Fruit fly (Drosophila melanogaster) whole organism, embryonic: ENCODE measurements around the gene yrt.

Source experiments
- Awh ChIP-seq: fragments of 200-800 bp; sonication (Bioruptor generic); IDR thresholded peaks from 2 replicates; pipeline ENCODE4, ENCODE4 v1.3.6; 2022; ENCODE audit warnings: missing biosample characterization, missing genetic modification characterization
- Bteb2 ChIP-seq: fragments of 200-800 bp; sonication (Bioruptor generic); optimal IDR thresholded peaks from 2 replicates; lab custom pipeline; 2016; ENCODE audit warnings: missing biosample characterization, missing genetic modification characterization
- CG11247 ChIP-seq: fragments of 200-800 bp; sonication (Bioruptor generic); IDR thresholded peaks from 2 replicates; pipeline ENCODE4 v1.3.6; 2022; ENCODE audit warnings: missing biosample characterization, missing genetic modification characterization
- CG12071 ChIP-seq: fragments of 200-800 bp; sonication (Bioruptor generic); optimal IDR thresholded peaks from 3 replicates; lab custom pipeline; 2018; ENCODE audit warnings: missing biosample characterization, mild to moderate bottlenecking, missing genetic modification characterization
- CG12299 ChIP-seq: fragments of 200-800 bp; sonication (Bioruptor generic); optimal IDR thresholded peaks from 2 replicates; lab custom pipeline; 2018; ENCODE audit warnings: missing biosample characterization, mild to moderate bottlenecking, missing genetic modification characterization
- CG12769 ChIP-seq: fragments of 200-800 bp; sonication (Bioruptor generic); optimal IDR thresholded peaks from 2 replicates; lab custom pipeline; 2019; ENCODE audit warnings: missing biosample characterization, mild to moderate bottlenecking, missing genetic modification characterization, moderate library complexity
- CG13775 ChIP-seq: fragments of 200-800 bp; sonication (Bioruptor generic); optimal IDR thresholded peaks from 3 replicates; lab custom pipeline; 2017; ENCODE audit warnings: missing biosample characterization, mild to moderate bottlenecking, missing genetic modification characterization
- CG14050 ChIP-seq: fragments of 200-800 bp; sonication (Bioruptor generic); IDR thresholded peaks from 3 replicates; pipeline ENCODE4 v1.3.6; 2022; ENCODE audit warnings: missing biosample characterization, missing genetic modification characterization
- CG17328 ChIP-seq: fragments of 200-800 bp; sonication (Bioruptor generic); IDR thresholded peaks from 2 replicates; pipeline ENCODE4 v1.3.6; 2022; ENCODE audit warnings: missing biosample characterization, missing genetic modification characterization
- CG1832 ChIP-seq: fragments of 200-800 bp; sonication (Bioruptor generic); optimal IDR thresholded peaks from 2 replicates; lab custom pipeline; 2017; ENCODE audit warnings: missing biosample characterization, mild to moderate bottlenecking, missing genetic modification characterization, inconsistent platforms
- CG2678 ChIP-seq: fragments of 200-800 bp; sonication (Bioruptor generic); optimal IDR thresholded peaks from 3 replicates; lab custom pipeline; 2019; ENCODE audit warnings: missing biosample characterization, mild to moderate bottlenecking, missing genetic modification characterization, moderate library complexity
- CG31441 ChIP-seq: fragments of 200-800 bp; sonication (Bioruptor generic); IDR thresholded peaks from 2 replicates; pipeline ENCODE4 v1.3.6; 2022; ENCODE audit warnings: missing biosample characterization, missing genetic modification characterization
- CG3163 ChIP-seq: fragments of 200-800 bp; sonication (Bioruptor generic); optimal IDR thresholded peaks from 3 replicates; lab custom pipeline; 2016; ENCODE audit warnings: missing biosample characterization, missing genetic modification characterization
- CG32772 ChIP-seq: fragments of 200-800 bp; sonication (Bioruptor generic); IDR thresholded peaks from 2 replicates; pipeline ENCODE4 v1.3.6; 2022; ENCODE audit warnings: missing biosample characterization, missing genetic modification characterization
- CG3995 ChIP-seq: fragments of 200-800 bp; sonication (Bioruptor generic); optimal IDR thresholded peaks from 3 replicates; lab custom pipeline; 2016; ENCODE audit warnings: missing biosample characterization, missing genetic modification characterization
- CG5953 ChIP-seq: fragments of 200-800 bp; sonication (Bioruptor generic); IDR thresholded peaks from 2 replicates; pipeline ENCODE4 v1.3.6; 2022; ENCODE audit warnings: missing biosample characterization, missing genetic modification characterization
- CG9437 ChIP-seq: fragments of 200-800 bp; sonication (Bioruptor generic); optimal IDR thresholded peaks from 2 replicates; lab custom pipeline; 2018; ENCODE audit warnings: missing biosample characterization, mild to moderate bottlenecking, missing genetic modification characterization
- Chrac-16 ChIP-seq: fragments of 200-800 bp; sonication (Bioruptor generic); optimal IDR thresholded peaks from 3 replicates; lab custom pipeline; 2016; ENCODE audit warnings: missing biosample characterization, missing genetic modification characterization
- Dip2 ChIP-seq: fragments of 200-800 bp; sonication (Bioruptor generic); IDR thresholded peaks from 2 replicates; pipeline ENCODE4 v1.3.6; 2022; ENCODE audit warnings: missing biosample characterization, missing genetic modification characterization
- Dll ChIP-seq: fragments of 200-800 bp; sonication (Bioruptor generic); IDR thresholded peaks from 4 replicates; pipeline ENCODE4 v1.3.6; 2022; ENCODE audit warnings: missing biosample characterization, missing genetic modification characterization; ENCODE audit not compliant: partially characterized antibody
- E2f2 ChIP-seq: fragments of 200-800 bp; sonication (Bioruptor generic); IDR thresholded peaks from 2 replicates; pipeline ENCODE4 v1.3.6; 2022; ENCODE audit warnings: missing biosample characterization, missing genetic modification characterization
- HmgD ChIP-seq: fragments of 200-800 bp; sonication (Bioruptor generic); optimal IDR thresholded peaks from 3 replicates; lab custom pipeline; 2016; ENCODE audit warnings: missing biosample characterization, missing genetic modification characterization
- Jarid2 ChIP-seq: fragments of 200-800 bp; sonication (Bioruptor generic); optimal IDR thresholded peaks from 3 replicates; lab custom pipeline; 2017; ENCODE audit warnings: mild to moderate bottlenecking, missing biosample characterization, missing genetic modification reagents, missing genetic modification characterization
- Kr ChIP-seq: fragments of 200-800 bp; sonication (Bioruptor generic); optimal IDR thresholded peaks from 2 replicates; lab custom pipeline; 2017; ENCODE audit warnings: missing biosample characterization, mild to moderate bottlenecking, missing genetic modification characterization
- Pdp1 ChIP-seq, 2 experiments: fragments of 200-800 bp; sonication (Bioruptor generic); optimal IDR thresholded peaks; 3 replicates each; lab custom pipeline; 2016; ENCODE audit warnings: missing biosample characterization in 2 of 2, missing genetic modification characterization in 2 of 2, mild to moderate bottlenecking in 1 of 2, moderate library complexity in 1 of 2
- Scr ChIP-seq: fragments of 200-800 bp; sonication (Bioruptor generic); IDR thresholded peaks from 2 replicates; pipeline ENCODE4 v1.3.6; 2022; ENCODE audit warnings: missing biosample characterization, missing genetic modification characterization; ENCODE audit not compliant: partially characterized antibody
- Sox100B ChIP-seq: fragments of 200-800 bp; sonication (Bioruptor generic); optimal IDR thresholded peaks from 3 replicates; lab custom pipeline; 2018; ENCODE audit warnings: missing biosample characterization, mild to moderate bottlenecking, missing genetic modification characterization
- Tbp ChIP-seq: fragments of >200 bp; optimal IDR thresholded peaks from 2 replicates; lab custom pipeline; 2018; ENCODE audit warnings: missing biosample characterization, missing genetic modification characterization
- Trl ChIP-seq, 3 experiments: fragments of >200 bp in 2 of 3; fragments of 200-800 bp in 1 of 3; sonication (Bioruptor generic) in 1 of 3; optimal IDR thresholded peaks; 2 replicates in 1 of 3; 3 replicates in 2 of 3; lab custom pipeline; 2016 to 2017; ENCODE audit warnings: missing biosample characterization in 1 of 3, missing genetic modification characterization in 1 of 3
- YL-1 ChIP-seq: fragments of 200-800 bp; sonication (Bioruptor generic); optimal IDR thresholded peaks from 3 replicates; lab custom pipeline; 2017; ENCODE audit warnings: missing biosample characterization, mild to moderate bottlenecking, missing genetic modification characterization
- chinmo ChIP-seq: fragments of 200-800 bp; sonication (Bioruptor generic); IDR thresholded peaks from 4 replicates; pipeline ENCODE4 v1.3.6; 2022; ENCODE audit warnings: missing biosample characterization, missing genetic modification characterization; ENCODE audit not compliant: partially characterized antibody
- corto ChIP-seq: fragments of 200-800 bp; sonication (Bioruptor generic); optimal IDR thresholded peaks from 2 replicates; lab custom pipeline; 2016; ENCODE audit warnings: missing biosample characterization, mild to moderate bottlenecking, missing genetic modification characterization, moderate library complexity
- ems ChIP-seq: fragments of 200-800 bp; sonication (Bioruptor generic); optimal IDR thresholded peaks from 3 replicates; lab custom pipeline; 2016; ENCODE audit warnings: missing biosample characterization, missing genetic modification characterization
- gcm2 ChIP-seq: fragments of 200-800 bp; sonication (Bioruptor generic); optimal IDR thresholded peaks from 2 replicates; lab custom pipeline; 2016; ENCODE audit warnings: missing biosample characterization, missing genetic modification characterization
- gfzf ChIP-seq: fragments of 200-800 bp; sonication (Bioruptor generic); optimal IDR thresholded peaks from 2 replicates; lab custom pipeline; 2016; ENCODE audit warnings: missing biosample characterization, mild to moderate bottlenecking, missing genetic modification characterization, moderate library complexity
- gt ChIP-seq: fragments of 200-800 bp; sonication (Bioruptor generic); IDR thresholded peaks from 2 replicates; pipeline ENCODE4 v1.3.6; 2022; ENCODE audit warnings: missing biosample characterization, missing genetic modification characterization
- her ChIP-seq: fragments of 200-800 bp; sonication (Bioruptor generic); optimal IDR thresholded peaks from 2 replicates; lab custom pipeline; 2016; ENCODE audit warnings: missing biosample characterization, missing genetic modification characterization
- hth ChIP-seq: fragments of >200 bp; optimal IDR thresholded peaks from 2 replicates; lab custom pipeline; 2017; ENCODE audit warnings: inconsistent platforms
- kay ChIP-seq: fragments of 200-800 bp; sonication (Bioruptor generic); optimal IDR thresholded peaks from 2 replicates; lab custom pipeline; 2016; ENCODE audit warnings: missing biosample characterization, missing genetic modification characterization
- nau ChIP-seq: fragments of 200-800 bp; sonication (Bioruptor generic); optimal IDR thresholded peaks from 3 replicates; lab custom pipeline; 2017; ENCODE audit warnings: missing biosample characterization, mild to moderate bottlenecking, missing genetic modification characterization, missing genetic modification reagents
- prd ChIP-seq, 3 experiments: fragments of >200 bp in 2 of 3; fragments of 200-800 bp in 1 of 3; sonication (Bioruptor generic) in 1 of 3; optimal IDR thresholded peaks in 2 of 3; IDR thresholded peaks in 1 of 3; 2 replicates in 2 of 3; 3 replicates in 1 of 3; pipeline versions ENCODE4 v1.3.6 to Lab custom; 2017 to 2022; ENCODE audit warnings: missing biosample characterization in 1 of 3, missing genetic modification characterization in 1 of 3
- ro ChIP-seq: fragments of 200-800 bp; sonication (Bioruptor generic); IDR thresholded peaks from 2 replicates; pipeline ENCODE4 v1.3.6; 2022; ENCODE audit warnings: missing biosample characterization, missing genetic modification characterization
- schlank ChIP-seq: fragments of 200-800 bp; sonication (Bioruptor generic); optimal IDR thresholded peaks from 2 replicates; lab custom pipeline; 2018; ENCODE audit warnings: missing biosample characterization, mild to moderate bottlenecking, missing genetic modification characterization
- sd ChIP-seq: fragments of 200-800 bp; sonication (Bioruptor generic); optimal IDR thresholded peaks from 3 replicates; lab custom pipeline; 2018; ENCODE audit warnings: missing biosample characterization, mild to moderate bottlenecking, missing genetic modification characterization, moderate library complexity
- sim ChIP-seq: fragments of 200-800 bp; sonication (Bioruptor generic); IDR thresholded peaks from 2 replicates; pipeline ENCODE4 v1.3.6; 2022; ENCODE audit warnings: missing biosample characterization, missing genetic modification characterization
- so ChIP-seq: fragments of 200-800 bp; sonication (Bioruptor generic); IDR thresholded peaks from 3 replicates; pipeline ENCODE4 v1.3.6; 2022; ENCODE audit warnings: missing biosample characterization, missing genetic modification characterization
- stwl ChIP-seq: fragments of 200-800 bp; sonication (Bioruptor generic); optimal IDR thresholded peaks from 3 replicates; lab custom pipeline; 2018; ENCODE audit warnings: missing biosample characterization, mild to moderate bottlenecking, missing genetic modification characterization, moderate library complexity
- tna ChIP-seq: fragments of 200-800 bp; sonication (Bioruptor generic); IDR thresholded peaks from 2 replicates; pipeline ENCODE4 v1.3.6; 2022; ENCODE audit warnings: missing biosample characterization, missing genetic modification characterization; ENCODE audit not compliant: partially characterized antibody
- twi ChIP-seq: fragments of 200-800 bp; optimal IDR thresholded peaks from 2 replicates; lab custom pipeline; 2019; ENCODE audit warnings: missing biosample characterization, mild to moderate bottlenecking, missing genetic modification characterization, moderate library complexity

yrt gene

DNA sequence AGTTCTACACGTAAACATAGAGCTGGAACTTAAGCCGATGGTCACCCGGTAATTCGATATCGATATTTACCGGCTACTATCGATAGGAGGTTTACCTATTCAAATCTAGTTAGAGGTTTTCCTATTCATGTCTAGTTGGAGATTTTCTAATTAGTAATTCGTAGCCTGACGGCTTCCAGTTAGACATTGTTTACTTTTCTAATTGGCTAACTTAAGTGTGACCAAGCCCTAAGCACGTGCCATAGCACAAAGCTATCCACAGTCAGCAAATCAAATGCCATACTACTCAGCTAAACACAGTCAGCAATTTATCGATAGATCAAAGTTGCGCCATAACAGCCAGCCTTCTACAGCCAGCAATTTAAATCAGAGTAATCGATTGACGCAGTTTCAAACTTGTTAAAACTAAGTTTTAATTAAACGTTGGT lies 31.7 kb downstream of the yrt start, which contains the start of gene Dpm3 (continued):
- no peak for TF ChIP-seq Dip2 (GFP tag; lab: Robert Waterston, UW)
- no peak for TF ChIP-seq CG3995
- TF ChIP-seq Scr (GFP tag; lab: Robert Waterston, UW) = peak; percentile 93
- TF ChIP-seq corto (GFP tag; lab: Kevin White, UChicago) = no peak
- no peak for TF ChIP-seq nau (GFP tag; lab: Kevin White, UChicago)
- 0 out of 3 replicates have a peak, but pooled peaks have one; percentile 22 for TF ChIP-seq so
- TF ChIP-seq HmgD (GFP tag; lab: Kevin White, UChicago) = peak; percentile 54
- TF ChIP-seq CG14050 (GFP tag; lab: Robert Waterston, UW) = no peak
- TF ChIP-seq CG9437 = peak; percentile 98
- no peak for TF ChIP-seq Awh (GFP tag; lab: Robert Waterston, UW)
- peak; percentile 82 for TF ChIP-seq tna
- TF ChIP-seq Kr = no peak
- TF ChIP-seq sd = no peak
- TF ChIP-seq E2f2 (GFP tag; lab: Robert Waterston, UW) = peak; percentile 96
- no peak for TF ChIP-seq CG12071 (GFP tag; lab: Kevin White, UChicago)
- TF ChIP-seq CG1832 (GFP tag; lab: Kevin White, UChicago) = no peak
- TF ChIP-seq CG32772 (GFP tag; lab: Robert Waterston, UW) = no peak
- no peak for TF ChIP-seq CG17328 (GFP tag; lab: Robert Waterston, UW)
- TF ChIP-seq CG12299 (tag; lab: Kevin White, UChicago) = peak; percentile 5
- peak; percentile 71 for TF ChIP-seq CG12769 (tag; lab: Kevin White, UChicago)
- TF ChIP-seq Bteb2 (GFP tag; lab: Kevin White, UChicago) = no peak
- TF ChIP-seq CG13775 = peak; percentile 30
- TF ChIP-seq gt (GFP tag; lab: Robert Waterston, UW) = no peak
- no peak for TF ChIP-seq Chrac-16 (GFP tag; lab: Kevin White, UChicago)
- peak; percentile 6 for TF ChIP-seq YL-1 (GFP tag; lab: Kevin White, UChicago)

DNA sequence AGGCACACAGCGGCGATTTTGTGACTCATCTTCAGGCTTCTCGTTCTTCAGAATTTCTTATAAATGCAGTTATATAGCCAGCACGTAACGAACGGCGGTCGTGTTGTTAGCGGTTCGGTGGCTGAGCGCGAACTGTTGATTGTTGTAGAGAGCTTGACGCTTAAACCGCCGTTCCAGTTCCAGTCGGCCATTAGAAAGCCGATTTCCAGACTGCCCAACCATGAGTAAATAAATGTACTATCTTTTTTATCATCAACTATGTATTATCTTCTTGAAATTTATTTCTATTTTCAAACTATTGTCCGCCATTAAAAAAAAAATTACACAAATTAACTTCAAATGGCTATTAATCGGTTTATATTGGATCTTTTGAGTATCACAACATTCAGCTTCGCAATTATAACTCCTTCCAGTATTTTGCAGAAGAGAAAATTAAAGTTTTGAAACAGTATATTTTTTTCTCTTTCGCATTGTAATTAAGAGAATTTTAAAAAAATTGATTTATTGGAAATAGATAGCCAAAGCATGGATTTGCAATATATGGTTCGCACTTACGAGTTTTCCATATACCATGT lies 33.0 kb downstream of the yrt start, which contains the start of gene GILT1:
TSS of gene GILT1 (minus strand) at position 141 of the 575 bp plus-strand sequence.
- TF ChIP-seq CG17328 (GFP tag; lab: Robert Waterston, UW) (0 out of 2 replicates have a peak, but pooled peaks have one; percentile 13), twi (tag; lab: Kevin White, UChicago) (no peak), gfzf (GFP tag; lab: Kevin White, UChicago) (peak; percentile 49), Jarid2 (peak; percentile 65), Sox100B (GFP tag; lab: Kevin White, UChicago) (no peak), ro (GFP tag; lab: Robert Waterston, UW) (no peak), sim (0 out of 2 replicates have a peak, but pooled peaks have one; percentile 15), CG5953 (no peak), hth (no peak), CG2678 (tag; lab: Kevin White, UChicago) (peak; percentile 7), Trl (optimal IDR thresholded peaks at IDR 0.05; lab: Kevin White, UChicago) (peak; percentile 16 to 34), Trl (GFP tag; optimal IDR thresholded peaks at IDR 0.05; lab: Kevin White, UChicago) (no peak), her (GFP tag; lab: Kevin White, UChicago) (no peak), Pdp1 (GFP tag; optimal IDR thresholded peaks at IDR 0.05; lab: Kevin White, UChicago) (peak in 1 of 2 experiments; percentile 31), gcm2 (GFP tag; lab: Kevin White, UChicago) (no peak), chinmo (GFP tag; lab: Robert Waterston, UW) (0 out of 4 replicates have a peak, but pooled peaks have one; percentile 62), kay (GFP tag; lab: Kevin White, UChicago) (peak; percentile 10), CG13775 (no peak), stwl (tag; lab: Kevin White, UChicago) (peak; percentile 6), prd (optimal IDR thresholded peaks at IDR 0.05; lab: Kevin White, UChicago) (no peak), prd (GFP tag; IDR thresholded peaks at IDR 0.05; lab: Robert Waterston, UW) (no peak), schlank (tag; lab: Kevin White, UChicago) (no peak), Dll (GFP tag; lab: Robert Waterston, UW) (peak; percentile 28; the same call in 1 of the 4 replicates), CG11247 (GFP tag; lab: Robert Waterston, UW) (no peak), ems (GFP tag; lab: Kevin White, UChicago) (no peak), CG3163 (GFP tag; lab: Kevin White, UChicago) (peak; percentile 91), Tbp (no peak), CG31441 (GFP tag; lab: Robert Waterston, UW) (no peak)
